Worm (Caenorhabditis elegans) whole organism, late embryonic: ENCODE measurements around the gene pyt-1.

Source experiments
- C08G9.2 ChIP-seq: sonication (generic microtip); optimal IDR thresholded peaks from 2 replicates; lab custom pipeline; 2016; ENCODE audit warnings: mild to moderate bottlenecking, missing genetic modification characterization, moderate library complexity, missing compliant biosample characterization
- K02D7.2 ChIP-seq: sonication (generic microtip); optimal IDR thresholded peaks from 2 replicates; lab custom pipeline; 2017; ENCODE audit warnings: mild to moderate bottlenecking, missing genetic modification characterization, missing compliant biosample characterization
- K09A11.1 ChIP-seq: sonication (generic microtip); optimal IDR thresholded peaks from 2 replicates; lab custom pipeline; 2017; ENCODE audit warnings: antibody characterized with exemption, mild to moderate bottlenecking, missing genetic modification characterization, missing compliant biosample characterization; ENCODE audit not compliant: insufficient read depth
- ceh-18 ChIP-seq: sonication (generic microtip); optimal IDR thresholded peaks from 2 replicates; lab custom pipeline; 2016; ENCODE audit warnings: missing genetic modification characterization, missing compliant biosample characterization
- ceh-19 ChIP-seq: fragments of 200-800 bp; sonication (Bioruptor generic); optimal IDR thresholded peaks from 2 replicates; lab custom pipeline; 2018; ENCODE audit warnings: mild to moderate bottlenecking, missing genetic modification characterization, missing compliant biosample characterization
- ceh-22 ChIP-seq: sonication (generic microtip); optimal IDR thresholded peaks from 2 replicates; lab custom pipeline; 2017; ENCODE audit warnings: missing biosample characterization, missing genetic modification characterization
- ceh-45 ChIP-seq: fragments of 200-800 bp; sonication (Bioruptor generic); IDR thresholded peaks from 2 replicates; pipeline ENCODE4 v1.3.6; 2022; ENCODE audit warnings: missing genetic modification reagents, missing genetic modification characterization, missing compliant biosample characterization
- che-1 ChIP-seq: sonication (generic microtip); optimal IDR thresholded peaks from 2 replicates; lab custom pipeline; 2016; ENCODE audit warnings: mild to moderate bottlenecking, missing genetic modification characterization, missing compliant biosample characterization
- dmd-4 ChIP-seq: sonication (generic microtip); optimal IDR thresholded peaks from 2 replicates; lab custom pipeline; 2016; ENCODE audit warnings: borderline replicate concordance, missing genetic modification characterization, missing compliant biosample characterization
- dve-1 ChIP-seq: sonication (generic microtip); optimal IDR thresholded peaks from 2 replicates; lab custom pipeline; 2017; ENCODE audit warnings: antibody characterized with exemption, mild to moderate bottlenecking, missing genetic modification characterization, missing compliant biosample characterization
- elt-4 ChIP-seq: sonication (generic microtip); optimal IDR thresholded peaks from 2 replicates; lab custom pipeline; 2016; ENCODE audit warnings: missing genetic modification characterization, missing compliant biosample characterization
- ets-4 ChIP-seq: sonication (generic microtip); optimal IDR thresholded peaks from 2 replicates; lab custom pipeline; 2016; ENCODE audit warnings: missing genetic modification characterization, missing compliant biosample characterization
- eyg-1 ChIP-seq: sonication (generic microtip); optimal IDR thresholded peaks from 2 replicates; lab custom pipeline; 2016; ENCODE audit warnings: missing genotype, missing genetic modification characterization, missing compliant biosample characterization
- fkh-6 ChIP-seq: sonication (generic microtip); optimal IDR thresholded peaks from 2 replicates; lab custom pipeline; 2016; ENCODE audit warnings: missing genetic modification characterization, missing compliant biosample characterization
- hlh-6 ChIP-seq: sonication (generic microtip); optimal IDR thresholded peaks from 2 replicates; lab custom pipeline; 2016; ENCODE audit warnings: missing genotype, missing genetic modification characterization, missing compliant biosample characterization
- lin-11 ChIP-seq: fragments of 200-800 bp; sonication (Bioruptor generic); optimal IDR thresholded peaks from 2 replicates; lab custom pipeline; 2018; ENCODE audit warnings: mild to moderate bottlenecking, missing genetic modification characterization, missing compliant biosample characterization
- mec-3 ChIP-seq: sonication (generic microtip); optimal IDR thresholded peaks from 2 replicates; lab custom pipeline; 2016; ENCODE audit warnings: borderline replicate concordance, missing genetic modification characterization, missing compliant biosample characterization
- nhr-11 ChIP-seq: fragments of 150-350 bp; optimal IDR thresholded peaks from 2 replicates; lab custom pipeline; 2014; ENCODE audit warnings: missing biosample characterization, missing genetic modification characterization
- nhr-232 ChIP-seq: sonication (generic microtip); optimal IDR thresholded peaks from 2 replicates; lab custom pipeline; 2016; ENCODE audit warnings: missing genetic modification characterization, missing compliant biosample characterization
- pag-3 ChIP-seq: sonication (generic microtip); optimal IDR thresholded peaks from 2 replicates; lab custom pipeline; 2016; ENCODE audit warnings: missing compliant biosample characterization, missing genetic modification characterization, borderline replicate concordance
- pax-1 ChIP-seq: fragments of 150-350 bp; optimal IDR thresholded peaks from 2 replicates; lab custom pipeline; 2014; ENCODE audit warnings: missing biosample characterization, missing genetic modification characterization
- pha-2 ChIP-seq: sonication (generic microtip); optimal IDR thresholded peaks from 2 replicates; lab custom pipeline; 2017; ENCODE audit warnings: mild to moderate bottlenecking, missing genetic modification characterization, missing compliant biosample characterization
- pha-4 ChIP-seq: fragments of 150-350 bp; optimal IDR thresholded peaks from 2 replicates; lab custom pipeline; 2018; ENCODE audit warnings: missing biosample characterization, missing genetic modification reagents, missing genetic modification characterization
- pros-1 ChIP-seq: fragments of 150-350 bp; optimal IDR thresholded peaks from 2 replicates; lab custom pipeline; 2014; ENCODE audit warnings: missing biosample characterization, missing genetic modification reagents, missing genetic modification characterization
- rnt-1 ChIP-seq: sonication (generic microtip); optimal IDR thresholded peaks from 2 replicates; lab custom pipeline; 2016; ENCODE audit warnings: missing genetic modification characterization, missing compliant biosample characterization
- syd-9 ChIP-seq: sonication (generic microtip); optimal IDR thresholded peaks from 2 replicates; lab custom pipeline; 2016; ENCODE audit warnings: mild to moderate bottlenecking, missing genetic modification characterization, moderate library complexity, missing compliant biosample characterization
- tbx-2 ChIP-seq: sonication (generic microtip); optimal IDR thresholded peaks from 2 replicates; lab custom pipeline; 2016; ENCODE audit warnings: missing genetic modification characterization, missing compliant biosample characterization
- tbx-7 ChIP-seq: sonication (generic microtip); optimal IDR thresholded peaks from 2 replicates; lab custom pipeline; 2016; ENCODE audit warnings: missing genotype, missing genetic modification characterization, missing compliant biosample characterization
- ttx-3 ChIP-seq: sonication (generic microtip); optimal IDR thresholded peaks from 2 replicates; lab custom pipeline; 2016; ENCODE audit warnings: missing genetic modification reagents, missing genetic modification characterization, missing compliant biosample characterization
- unc-3 ChIP-seq, 2 experiments: fragments of 200-800 bp in 1 of 2; sonication (Bioruptor generic) in 1 of 2; sonication (generic microtip) in 1 of 2; conservative IDR thresholded peaks in 1 of 2; optimal IDR thresholded peaks in 1 of 2; 2 replicates each; pipeline versions ENCODE4 v1.3.6 to Lab custom; 2016 to 2022; ENCODE audit warnings: missing compliant biosample characterization in 2 of 2, missing genetic modification characterization in 2 of 2, missing genetic modification reagents in 1 of 2
- unc-86 ChIP-seq: sonication (generic microtip); optimal IDR thresholded peaks from 2 replicates; lab custom pipeline; 2016; ENCODE audit warnings: missing genetic modification characterization, missing compliant biosample characterization
- zip-5 ChIP-seq: sonication (generic microtip); optimal IDR thresholded peaks from 2 replicates; lab custom pipeline; 2016; ENCODE audit warnings: missing genetic modification characterization, missing compliant biosample characterization

pyt-1 gene

ce11 chrV:10224619-10225018 is 4.5 kb downstream of the pyt-1 start:
- TF ChIP-seq eyg-1 (tag; lab: Kevin White, UChicago) (no peak), pros-1 (tag; lab: Kevin White, UChicago) (no peak), che-1 (tag; lab: Kevin White, UChicago) (no peak), K02D7.2 (no peak)

- TF ChIP-seq hlh-6 (tag; lab: Kevin White, UChicago) (no peak), tbx-2 (tag; lab: Kevin White, UChicago) (no peak), unc-3 (GFP tag; conservative IDR thresholded peaks at IDR 0.05; lab: Robert Waterston, UW) (no peak), unc-3 (tag; optimal IDR thresholded peaks at IDR 0.05; lab: Kevin White, UChicago) (no peak), C08G9.2 (no peak), K09A11.1 (no peak)
These were observed 7.1 kb downstream of the pyt-1 start, which contains the start of gene C12D8.20 for ce11 chrV:10222007-10222406. Gene C12D8.20 (plus strand): TSS chrV:10222307.

- TF ChIP-seq ceh-45, result no peak
- TF ChIP-seq nhr-11 (tag; lab: Kevin White, UChicago), result no peak
- no peak for TF ChIP-seq eyg-1 (tag; lab: Kevin White, UChicago)
- TF ChIP-seq ets-4, result no peak
- no peak for TF ChIP-seq lin-11 (tag; lab: Kevin White, UChicago)
- TF ChIP-seq hlh-6 (tag; lab: Kevin White, UChicago), result no peak
- no peak for TF ChIP-seq dve-1 (tag; lab: Kevin White, UChicago)
- TF ChIP-seq tbx-7, result no peak
- no peak for TF ChIP-seq rnt-1
- TF ChIP-seq ttx-3 (tag; lab: Kevin White, UChicago), result no peak
- TF ChIP-seq syd-9 (tag; lab: Kevin White, UChicago), result no peak
- TF ChIP-seq pax-1 (tag; lab: Kevin White, UChicago), result no peak
- no peak for TF ChIP-seq dmd-4 (tag; lab: Kevin White, UChicago)
These were observed 7.8 kb downstream of the pyt-1 start, which contains the start of the genes fipr-5 and fipr-9 for ce11 chrV:10221317-10221716. Gene fipr-5 (minus strand): TSS chrV:10221417. Gene fipr-9 (plus strand): TSS chrV:10221662.

DNA sequence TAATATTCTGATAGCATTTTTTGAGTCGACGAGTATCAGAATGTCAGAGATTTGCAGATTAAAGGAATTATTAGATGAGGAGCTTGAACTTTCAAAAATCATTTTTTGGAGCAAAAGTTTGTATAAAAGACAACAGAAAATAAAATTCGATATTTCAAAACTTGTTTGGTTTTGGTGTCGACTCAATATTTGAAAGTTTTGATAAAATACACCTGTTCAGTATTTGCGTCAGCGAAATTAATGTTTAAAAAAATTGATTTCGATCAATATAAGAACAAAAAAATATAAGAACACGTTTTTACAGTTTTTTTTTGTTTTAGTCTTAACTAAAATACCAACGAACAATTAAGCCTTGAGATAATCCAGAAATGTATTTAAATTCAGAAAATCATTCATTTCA is 8.5 kb downstream of the pyt-1 start, which contains the start of gene C12D8.13:
TSS of gene C12D8.13 (minus strand) at position 101 of the 400 bp plus-strand sequence.
- TF ChIP-seq unc-86 (tag; lab: Kevin White, UChicago) (no peak), ceh-18 (tag; lab: Kevin White, UChicago) (no peak), ceh-45 (no peak), rnt-1 (no peak), elt-4 (tag; lab: Kevin White, UChicago) (no peak), mec-3 (tag; lab: Kevin White, UChicago) (no peak), pag-3 (tag; lab: Kevin White, UChicago) (no peak), nhr-232 (tag; lab: Kevin White, UChicago) (no peak), ceh-22 (no peak), fkh-6 (tag; lab: Kevin White, UChicago) (no peak), ceh-19 (no peak), dve-1 (tag; lab: Kevin White, UChicago) (no peak), lin-11 (tag; lab: Kevin White, UChicago) (no peak)
- TF ChIP-seq, all 69 proteins: peak for 0

DNA sequence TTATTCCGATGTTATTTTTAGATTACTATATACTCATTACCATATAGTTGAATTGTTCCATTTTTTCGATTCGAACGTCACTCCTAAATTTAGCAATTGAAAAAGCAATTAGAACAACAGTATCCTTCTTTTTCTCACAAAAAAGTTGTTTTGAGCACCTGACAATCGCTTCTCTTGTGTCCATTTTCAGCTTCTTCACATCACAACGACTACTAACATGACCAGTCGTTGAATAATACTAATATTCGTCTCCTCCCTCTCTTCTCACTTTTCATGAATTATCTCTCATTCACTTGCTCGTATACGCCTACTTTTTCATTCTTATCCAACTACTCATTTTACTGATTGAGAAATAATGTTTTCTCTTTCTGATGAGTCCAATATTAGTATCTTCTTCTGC is 12.4 kb downstream of the pyt-1 start, which contains the start of gene ZK856.14:
TSS of gene ZK856.14 (plus strand) at position 301 of the 400 bp plus-strand sequence.
- TF ChIP-seq pha-4 (tag; lab: Kevin White, UChicago), result no peak
- TF ChIP-seq hlh-6 (tag; lab: Kevin White, UChicago), result no peak
- no peak for TF ChIP-seq zip-5 (tag; lab: Kevin White, UChicago)
- TF ChIP-seq pha-2 (tag; lab: Kevin White, UChicago), result no peak
